Worm (Caenorhabditis elegans): ENCODE results near the gene K10C9.1.

DNA sequence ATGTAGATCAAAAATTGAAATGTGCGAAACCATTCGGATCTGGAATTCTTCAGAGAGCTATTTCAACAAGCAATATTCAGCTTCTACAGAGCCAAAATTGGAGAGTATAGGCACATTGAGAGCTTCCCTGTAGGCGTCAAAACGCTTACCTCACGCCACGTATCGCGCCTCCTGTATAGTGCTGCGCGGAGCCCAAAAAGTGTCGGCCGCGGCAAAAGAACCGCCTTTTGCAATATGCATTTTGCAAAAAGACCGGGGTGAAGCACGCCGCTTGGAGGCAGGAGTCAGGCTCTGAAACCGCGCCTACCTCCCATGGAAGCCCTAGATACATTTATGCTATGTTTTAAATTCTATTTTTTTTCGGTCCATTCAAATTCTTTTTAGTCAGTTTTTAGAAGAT lies 23.4 kb upstream of the K10C9.1 start:
- TF ChIP-seq mab-5 (tag; optimal IDR thresholded peaks at IDR 0.05) = no peak
- TF ChIP-seq lin-13 (tag; optimal IDR thresholded peaks at IDR 0.05) = no peak
- TF ChIP-seq mep-1 (tag; optimal IDR thresholded peaks at IDR 0.05) = no peak
- TF ChIP-seq mls-2 (tag; optimal IDR thresholded peaks at IDR 0.05) = no peak
- no peak for TF ChIP-seq elt-1 (tag; optimal IDR thresholded peaks at IDR 0.05; ENCODE audit: borderline replicate concordance, insufficient read depth)
- TF ChIP-seq blmp-1 (tag; optimal IDR thresholded peaks at IDR 0.05) = no peak
- no peak for TF ChIP-seq nhr-28 (tag; optimal IDR thresholded peaks at IDR 0.05)
- no peak for TF ChIP-seq ham-2 (GFP tag; optimal IDR thresholded peaks at IDR 0.05)
